Worm (Caenorhabditis elegans) whole organism, late embryonic: ENCODE measurements around the gene C14B9.8.

ENCODE experiments used
- C08G9.2 ChIP-seq: sonication (generic microtip); optimal IDR thresholded peaks from 2 replicates; lab custom pipeline; 2016; ENCODE audit warnings: mild to moderate bottlenecking, missing genetic modification characterization, moderate library complexity, missing compliant biosample characterization
- F13H6.1 ChIP-seq: sonication (generic microtip); optimal IDR thresholded peaks from 2 replicates; lab custom pipeline; 2016; ENCODE audit warnings: missing genetic modification characterization, missing compliant biosample characterization
- K09A11.1 ChIP-seq: sonication (generic microtip); optimal IDR thresholded peaks from 2 replicates; lab custom pipeline; 2017; ENCODE audit warnings: antibody characterized with exemption, mild to moderate bottlenecking, missing genetic modification characterization, missing compliant biosample characterization; ENCODE audit not compliant: insufficient read depth
- T23F11.4 ChIP-seq: fragments of 200-800 bp; sonication (Bioruptor generic); optimal IDR thresholded peaks from 2 replicates; lab custom pipeline; 2018; ENCODE audit warnings: mild to moderate bottlenecking, missing genetic modification characterization, missing compliant biosample characterization
- Y22D7AL.16 ChIP-seq: sonication (generic microtip); optimal IDR thresholded peaks from 2 replicates; lab custom pipeline; 2016; ENCODE audit warnings: missing genetic modification characterization, missing compliant biosample characterization
- ahr-1 ChIP-seq: sonication (generic microtip); optimal IDR thresholded peaks from 2 replicates; lab custom pipeline; 2016; ENCODE audit warnings: missing genetic modification characterization, missing compliant biosample characterization
- ceh-14 ChIP-seq: sonication (generic microtip); optimal IDR thresholded peaks from 2 replicates; lab custom pipeline; 2016; ENCODE audit warnings: missing genotype, missing genetic modification characterization, missing compliant biosample characterization
- ceh-18 ChIP-seq: sonication (generic microtip); optimal IDR thresholded peaks from 2 replicates; lab custom pipeline; 2016; ENCODE audit warnings: missing genetic modification characterization, missing compliant biosample characterization
- ceh-19 ChIP-seq: fragments of 200-800 bp; sonication (Bioruptor generic); optimal IDR thresholded peaks from 2 replicates; lab custom pipeline; 2018; ENCODE audit warnings: mild to moderate bottlenecking, missing genetic modification characterization, missing compliant biosample characterization
- ceh-2 ChIP-seq: sonication (generic microtip); optimal IDR thresholded peaks from 2 replicates; lab custom pipeline; 2016; ENCODE audit warnings: missing genotype, missing genetic modification characterization, missing compliant biosample characterization
- ceh-22 ChIP-seq: sonication (generic microtip); optimal IDR thresholded peaks from 2 replicates; lab custom pipeline; 2017; ENCODE audit warnings: missing biosample characterization, missing genetic modification characterization
- ceh-24 ChIP-seq: sonication (generic microtip); optimal IDR thresholded peaks from 2 replicates; lab custom pipeline; 2016; ENCODE audit warnings: mild to moderate bottlenecking, missing genetic modification characterization, missing compliant biosample characterization
- ceh-31 ChIP-seq: sonication (generic microtip); optimal IDR thresholded peaks from 2 replicates; lab custom pipeline; 2016; ENCODE audit warnings: missing genetic modification characterization, missing compliant biosample characterization
- ceh-34 ChIP-seq: sonication (generic microtip); optimal IDR thresholded peaks from 2 replicates; lab custom pipeline; 2016; ENCODE audit warnings: mild to moderate bottlenecking, missing genetic modification characterization, missing compliant biosample characterization
- ceh-45 ChIP-seq: fragments of 200-800 bp; sonication (Bioruptor generic); IDR thresholded peaks from 2 replicates; pipeline ENCODE4 v1.3.6; 2022; ENCODE audit warnings: missing genetic modification reagents, missing genetic modification characterization, missing compliant biosample characterization
- ceh-48 ChIP-seq: sonication (generic microtip); optimal IDR thresholded peaks from 2 replicates; lab custom pipeline; 2016; ENCODE audit warnings: missing genetic modification characterization, inconsistent platforms, missing compliant biosample characterization
- ceh-6 ChIP-seq: fragments of 200-800 bp; sonication (Bioruptor generic); optimal IDR thresholded peaks from 2 replicates; lab custom pipeline; 2018; ENCODE audit warnings: mild to moderate bottlenecking, missing genetic modification characterization, missing compliant biosample characterization
- che-1 ChIP-seq: sonication (generic microtip); optimal IDR thresholded peaks from 2 replicates; lab custom pipeline; 2016; ENCODE audit warnings: mild to moderate bottlenecking, missing genetic modification characterization, missing compliant biosample characterization
- dmd-4 ChIP-seq: sonication (generic microtip); optimal IDR thresholded peaks from 2 replicates; lab custom pipeline; 2016; ENCODE audit warnings: borderline replicate concordance, missing genetic modification characterization, missing compliant biosample characterization
- elt-4 ChIP-seq: sonication (generic microtip); optimal IDR thresholded peaks from 2 replicates; lab custom pipeline; 2016; ENCODE audit warnings: missing genetic modification characterization, missing compliant biosample characterization
- fkh-10 ChIP-seq: fragments of 150-350 bp; optimal IDR thresholded peaks from 2 replicates; lab custom pipeline; 2014; ENCODE audit warnings: missing biosample characterization, missing genetic modification reagents, missing genetic modification characterization
- gmeb-2 ChIP-seq: sonication (generic microtip); optimal IDR thresholded peaks from 2 replicates; lab custom pipeline; 2016; ENCODE audit warnings: missing genetic modification characterization, inconsistent platforms, missing compliant biosample characterization
- hlh-13 ChIP-seq: fragments of 200-800 bp; sonication (Bioruptor generic); optimal IDR thresholded peaks from 2 replicates; lab custom pipeline; 2018; ENCODE audit warnings: mild to moderate bottlenecking, missing genetic modification characterization, missing compliant biosample characterization
- hlh-30 ChIP-seq: sonication (generic microtip); optimal IDR thresholded peaks from 2 replicates; lab custom pipeline; 2017; ENCODE audit warnings: antibody characterized with exemption, missing genetic modification characterization, missing compliant biosample characterization; ENCODE audit not compliant: insufficient read depth
- hlh-8 ChIP-seq: sonication (generic microtip); optimal IDR thresholded peaks from 2 replicates; lab custom pipeline; 2016; ENCODE audit warnings: missing genotype, missing genetic modification characterization, missing compliant biosample characterization
- lim-6 ChIP-seq: sonication (generic microtip); optimal IDR thresholded peaks from 2 replicates; lab custom pipeline; 2016; ENCODE audit warnings: missing genetic modification characterization, missing compliant biosample characterization
- lin-11 ChIP-seq: fragments of 200-800 bp; sonication (Bioruptor generic); optimal IDR thresholded peaks from 2 replicates; lab custom pipeline; 2018; ENCODE audit warnings: mild to moderate bottlenecking, missing genetic modification characterization, missing compliant biosample characterization
- mec-3 ChIP-seq: sonication (generic microtip); optimal IDR thresholded peaks from 2 replicates; lab custom pipeline; 2016; ENCODE audit warnings: borderline replicate concordance, missing genetic modification characterization, missing compliant biosample characterization
- nhr-232 ChIP-seq: sonication (generic microtip); optimal IDR thresholded peaks from 2 replicates; lab custom pipeline; 2016; ENCODE audit warnings: missing genetic modification characterization, missing compliant biosample characterization
- odd-2 ChIP-seq: sonication (generic microtip); optimal IDR thresholded peaks from 2 replicates; lab custom pipeline; 2017; ENCODE audit warnings: antibody characterized with exemption, mild to moderate bottlenecking, missing genetic modification characterization, missing compliant biosample characterization
- pag-3 ChIP-seq: sonication (generic microtip); optimal IDR thresholded peaks from 2 replicates; lab custom pipeline; 2016; ENCODE audit warnings: missing compliant biosample characterization, missing genetic modification characterization, borderline replicate concordance
- pat-9 ChIP-seq: fragments of 200-800 bp; sonication (Bioruptor generic); optimal IDR thresholded peaks from 2 replicates; lab custom pipeline; 2018; ENCODE audit warnings: mild to moderate bottlenecking, missing genetic modification characterization, moderate library complexity, missing compliant biosample characterization
- pax-1 ChIP-seq: fragments of 150-350 bp; optimal IDR thresholded peaks from 2 replicates; lab custom pipeline; 2014; ENCODE audit warnings: missing biosample characterization, missing genetic modification characterization
- pha-2 ChIP-seq: sonication (generic microtip); optimal IDR thresholded peaks from 2 replicates; lab custom pipeline; 2017; ENCODE audit warnings: mild to moderate bottlenecking, missing genetic modification characterization, missing compliant biosample characterization
- pros-1 ChIP-seq: fragments of 150-350 bp; optimal IDR thresholded peaks from 2 replicates; lab custom pipeline; 2014; ENCODE audit warnings: missing biosample characterization, missing genetic modification reagents, missing genetic modification characterization
- ref-2 ChIP-seq: sonication (generic microtip); optimal IDR thresholded peaks from 2 replicates; lab custom pipeline; 2016; ENCODE audit warnings: missing genetic modification characterization, missing compliant biosample characterization
- rnt-1 ChIP-seq: sonication (generic microtip); optimal IDR thresholded peaks from 2 replicates; lab custom pipeline; 2016; ENCODE audit warnings: missing genetic modification characterization, missing compliant biosample characterization
- sdc-2 ChIP-seq: sonication (generic microtip); optimal IDR thresholded peaks from 2 replicates; lab custom pipeline; 2016; ENCODE audit warnings: missing genotype, missing genetic modification characterization, missing compliant biosample characterization
- sox-2 ChIP-seq: fragments of 200-800 bp; sonication (Bioruptor generic); IDR thresholded peaks from 2 replicates; pipeline ENCODE4 v1.3.6; 2022; ENCODE audit warnings: missing genetic modification reagents, missing genetic modification characterization, missing compliant biosample characterization
- syd-9 ChIP-seq: sonication (generic microtip); optimal IDR thresholded peaks from 2 replicates; lab custom pipeline; 2016; ENCODE audit warnings: mild to moderate bottlenecking, missing genetic modification characterization, moderate library complexity, missing compliant biosample characterization
- tbx-7 ChIP-seq: sonication (generic microtip); optimal IDR thresholded peaks from 2 replicates; lab custom pipeline; 2016; ENCODE audit warnings: missing genotype, missing genetic modification characterization, missing compliant biosample characterization
- unc-42 ChIP-seq: sonication (generic microtip); optimal IDR thresholded peaks from 2 replicates; lab custom pipeline; 2016; ENCODE audit warnings: missing genotype, missing genetic modification characterization, missing compliant biosample characterization
- unc-55 ChIP-seq: sonication (generic microtip); optimal IDR thresholded peaks from 2 replicates; lab custom pipeline; 2017; ENCODE audit warnings: missing biosample characterization, missing genetic modification reagents, missing genetic modification characterization
- unc-86 ChIP-seq: sonication (generic microtip); optimal IDR thresholded peaks from 2 replicates; lab custom pipeline; 2016; ENCODE audit warnings: missing genetic modification characterization, missing compliant biosample characterization
- zip-5 ChIP-seq: sonication (generic microtip); optimal IDR thresholded peaks from 2 replicates; lab custom pipeline; 2016; ENCODE audit warnings: missing genetic modification characterization, missing compliant biosample characterization
- ztf-16 ChIP-seq: sonication (generic microtip); optimal IDR thresholded peaks from 2 replicates; lab custom pipeline; 2017; ENCODE audit warnings: missing genetic modification characterization, missing compliant biosample characterization

Gene C14B9.8

ce11 chrIII:8109459-8110057 is 34.9 kb downstream of the C14B9.8 start (continued):
- peak; percentile 52 for TF ChIP-seq ceh-31
- TF ChIP-seq nhr-232 (tag; lab: Kevin White, UChicago) = peak; percentile 78
- peak; percentile 65 for TF ChIP-seq hlh-30
- peak; percentile 43 for TF ChIP-seq pha-2 (tag; lab: Kevin White, UChicago)
- peak; percentile 80 for TF ChIP-seq ztf-16 (tag; lab: Kevin White, UChicago)
- TF ChIP-seq ceh-48 = peak; percentile 67
- TF ChIP-seq fkh-10 (GFP tag; lab: Kevin White, UChicago) = peak; percentile 41
- peak; percentile 88 for TF ChIP-seq ref-2
- peak; percentile 32 for TF ChIP-seq tbx-7 (tag; lab: Kevin White, UChicago)
- no peak for TF ChIP-seq mec-3 (tag; lab: Kevin White, UChicago)
- no peak for TF ChIP-seq elt-4 (tag; lab: Kevin White, UChicago)
- TF ChIP-seq ceh-19 (GFP tag; lab: Kevin White, UChicago) = peak; percentile 78
- TF ChIP-seq pat-9 = peak; percentile 69
- peak; percentile 60 for TF ChIP-seq T23F11.4
- TF ChIP-seq hlh-13 = peak; percentile 18
- TF ChIP-seq K09A11.1 (tag; lab: Kevin White, UChicago) = peak; percentile 43
- TF ChIP-seq unc-42 (tag; lab: Kevin White, UChicago) = peak; percentile 53
- TF ChIP-seq odd-2 = peak; percentile 54
- peak; percentile 71 for TF ChIP-seq sdc-2 (tag; lab: Kevin White, UChicago)
- peak; percentile 33 for TF ChIP-seq unc-86 (tag; lab: Kevin White, UChicago)
- TF ChIP-seq ceh-22 (tag; lab: Kevin White, UChicago) = no peak
- TF ChIP-seq pros-1 = no peak
- peak; percentile 23 for TF ChIP-seq ceh-14 (tag; lab: Kevin White, UChicago)
- peak; percentile 30 for TF ChIP-seq Y22D7AL.16 (tag; lab: Kevin White, UChicago)
- TF ChIP-seq ceh-24 (tag; lab: Kevin White, UChicago) = peak; percentile 17
- peak; percentile 23 for TF ChIP-seq dmd-4 (tag; lab: Kevin White, UChicago)
- TF ChIP-seq, all 69 proteins: peak for 54

ce11 chrIII:8108490-8108889 is 35.9 kb downstream of the C14B9.8 start, which contains the start of gene C14B9.3:
TSS of gene C14B9.3 (plus strand) at chrIII:8108790.
- TF ChIP-seq C08G9.2 (tag; lab: Kevin White, UChicago) = no peak
- no peak for TF ChIP-seq sox-2 (GFP tag; lab: Robert Waterston, UW)
- no peak for TF ChIP-seq ahr-1 (tag; lab: Kevin White, UChicago)
- no peak for TF ChIP-seq F13H6.1 (tag; lab: Kevin White, UChicago)
- TF ChIP-seq zip-5 (tag; lab: Kevin White, UChicago) = no peak
- TF ChIP-seq pha-2 (tag; lab: Kevin White, UChicago) = no peak
- TF ChIP-seq ceh-45 = no peak
- no peak for TF ChIP-seq ceh-6 (GFP tag; lab: Kevin White, UChicago)
- no peak for TF ChIP-seq che-1 (tag; lab: Kevin White, UChicago)
- TF ChIP-seq ceh-31 = no peak
- no peak for TF ChIP-seq lim-6 (tag; lab: Kevin White, UChicago)
- TF ChIP-seq hlh-13 = no peak

ce11 chrIII:8106476-8106875 is 38.0 kb downstream of the C14B9.8 start:
- peak; percentile 54 for TF ChIP-seq ceh-48
- peak; percentile 74 for TF ChIP-seq ceh-6 (GFP tag; lab: Kevin White, UChicago)
- no peak for TF ChIP-seq hlh-30
- TF ChIP-seq ceh-34 = peak; percentile 79
- peak; percentile 63 for TF ChIP-seq nhr-232 (tag; lab: Kevin White, UChicago)
- TF ChIP-seq lim-6 (tag; lab: Kevin White, UChicago) = no peak
- TF ChIP-seq che-1 (tag; lab: Kevin White, UChicago) = peak; percentile 75
- peak; percentile 62 for TF ChIP-seq pha-2 (tag; lab: Kevin White, UChicago)
- TF ChIP-seq gmeb-2 (tag; lab: Kevin White, UChicago) = peak; percentile 53
- TF ChIP-seq hlh-8 = peak; percentile 17
- TF ChIP-seq pag-3 (tag; lab: Kevin White, UChicago) = no peak
- TF ChIP-seq pax-1 (tag; lab: Kevin White, UChicago) = no peak
- TF ChIP-seq sdc-2 (tag; lab: Kevin White, UChicago) = peak; percentile 70
- TF ChIP-seq zip-5 (tag; lab: Kevin White, UChicago) = peak; percentile 36
- no peak for TF ChIP-seq unc-55 (GFP tag; lab: Kevin White, UChicago)
- peak; percentile 86 for TF ChIP-seq ceh-45
- peak; percentile 69 for TF ChIP-seq hlh-13
- TF ChIP-seq syd-9 (tag; lab: Kevin White, UChicago) = peak; percentile 49
- peak; percentile 34 for TF ChIP-seq pros-1
- peak; percentile 35 for TF ChIP-seq ceh-2 (tag; lab: Kevin White, UChicago)
- TF ChIP-seq rnt-1 (tag; lab: Kevin White, UChicago) = no peak
- peak; percentile 73 for TF ChIP-seq ceh-18 (tag; lab: Kevin White, UChicago)
- TF ChIP-seq C08G9.2 (tag; lab: Kevin White, UChicago) = peak; percentile 72
- TF ChIP-seq ztf-16 (tag; lab: Kevin White, UChicago) = peak; percentile 46
- peak; percentile 71 for TF ChIP-seq lin-11 (tag; lab: Kevin White, UChicago)
